Fruit fly (Drosophila melanogaster) whole organism, prepupa: ENCODE results near the gene BNIP3.

Experiments
- Blimp-1 ChIP-seq: fragments of 200-800 bp; sonication (Bioruptor generic); optimal IDR thresholded peaks from 3 replicates; lab custom pipeline; 2017; ENCODE audit warnings: missing biosample characterization, missing genetic modification characterization, mild to moderate bottlenecking, moderate library complexity, missing genetic modification reagents
- CG10669 ChIP-seq: fragments of 200-800 bp; sonication (Bioruptor generic); optimal IDR thresholded peaks from 3 replicates; lab custom pipeline; 2018; ENCODE audit warnings: missing biosample characterization, mild to moderate bottlenecking, missing genetic modification characterization, moderate library complexity
- CG11294 ChIP-seq: fragments of 200-800 bp; sonication (Bioruptor generic); IDR thresholded peaks from 2 replicates; pipeline ENCODE4 v1.3.6; 2022; ENCODE audit warnings: missing biosample characterization, missing genetic modification characterization
- CG11762 ChIP-seq: fragments of 200-800 bp; sonication (Bioruptor generic); optimal IDR thresholded peaks from 3 replicates; lab custom pipeline; 2016; ENCODE audit warnings: missing biosample characterization, missing genetic modification characterization; ENCODE audit not compliant: insufficient read depth
- CG15336 ChIP-seq: fragments of 200-800 bp; sonication (Bioruptor generic); IDR thresholded peaks from 2 replicates; pipeline ENCODE4 v1.3.6; 2022; ENCODE audit warnings: missing biosample characterization, missing genetic modification characterization
- CG1621 ChIP-seq: fragments of 200-800 bp; sonication (Bioruptor generic); optimal IDR thresholded peaks from 3 replicates; lab custom pipeline; 2018; ENCODE audit warnings: missing biosample characterization, mild to moderate bottlenecking, missing genetic modification characterization
- CG16779 ChIP-seq: fragments of 200-800 bp; sonication (Bioruptor generic); optimal IDR thresholded peaks from 3 replicates; lab custom pipeline; 2017; ENCODE audit warnings: missing biosample characterization, mild to moderate bottlenecking, missing genetic modification characterization
- CG3032 ChIP-seq: fragments of 200-800 bp; optimal IDR thresholded peaks from 2 replicates; lab custom pipeline; 2019; ENCODE audit warnings: missing biosample characterization, mild to moderate bottlenecking, missing genetic modification characterization, moderate library complexity
- CG31627 ChIP-seq: fragments of 200-800 bp; sonication (Bioruptor generic); optimal IDR thresholded peaks from 3 replicates; lab custom pipeline; 2016; ENCODE audit warnings: missing biosample characterization, missing genetic modification characterization
- CG32006 ChIP-seq: fragments of 200-800 bp; sonication (Bioruptor generic); optimal IDR thresholded peaks from 3 replicates; lab custom pipeline; 2017; ENCODE audit warnings: missing biosample characterization, mild to moderate bottlenecking, missing genetic modification characterization
- CG34406 ChIP-seq: fragments of 200-800 bp; sonication (Bioruptor generic); optimal IDR thresholded peaks from 3 replicates; lab custom pipeline; 2016; ENCODE audit warnings: missing biosample characterization, missing genetic modification characterization
- CG3919 ChIP-seq: fragments of 200-800 bp; sonication (Bioruptor generic); optimal IDR thresholded peaks from 3 replicates; lab custom pipeline; 2016; ENCODE audit warnings: missing biosample characterization, missing genetic modification characterization
- CG4318 ChIP-seq: fragments of 200-800 bp; sonication (Bioruptor generic); optimal IDR thresholded peaks from 3 replicates; lab custom pipeline; 2017; ENCODE audit warnings: missing biosample characterization, mild to moderate bottlenecking, missing genetic modification characterization
- CG6163 ChIP-seq: fragments of 200-800 bp; sonication (Bioruptor generic); IDR thresholded peaks from 3 replicates; pipeline ENCODE4 v1.3.6; 2022; ENCODE audit warnings: missing biosample characterization, missing genetic modification characterization
- CG6276 ChIP-seq: fragments of 200-800 bp; sonication (Bioruptor generic); optimal IDR thresholded peaks from 2 replicates; lab custom pipeline; 2017; ENCODE audit warnings: missing biosample characterization, mild to moderate bottlenecking, missing genetic modification characterization
- CG7368 ChIP-seq: fragments of 200-800 bp; sonication (Bioruptor generic); optimal IDR thresholded peaks from 3 replicates; lab custom pipeline; 2016; ENCODE audit warnings: missing biosample characterization, missing genetic modification characterization
- CG8119 ChIP-seq: fragments of 200-800 bp; sonication (Bioruptor generic); IDR thresholded peaks from 3 replicates; pipeline ENCODE4 v1.3.6; 2022; ENCODE audit warnings: missing biosample characterization, missing genetic modification characterization
- CG8319 ChIP-seq: fragments of 200-800 bp; sonication (Bioruptor generic); optimal IDR thresholded peaks from 3 replicates; lab custom pipeline; 2016; ENCODE audit warnings: missing biosample characterization, missing genetic modification characterization
- CG8632 ChIP-seq: fragments of 200-800 bp; sonication (Bioruptor generic); optimal IDR thresholded peaks from 3 replicates; lab custom pipeline; 2016; ENCODE audit warnings: missing biosample characterization, missing genetic modification characterization
- Eip75B ChIP-seq: fragments of 200-800 bp; sonication (Bioruptor generic); optimal IDR thresholded peaks from 3 replicates; lab custom pipeline; 2016; ENCODE audit warnings: missing biosample characterization, missing genetic modification characterization
- Eip78C ChIP-seq: fragments of 200-800 bp; sonication (Bioruptor generic); peaks from one replicate; lab custom pipeline; 2016; ENCODE audit warnings: missing biosample characterization, missing genetic modification characterization
- Eip93F ChIP-seq: fragments of 200-800 bp; sonication (Bioruptor generic); optimal IDR thresholded peaks from 2 replicates; lab custom pipeline; 2016; ENCODE audit warnings: missing biosample characterization, mild to moderate bottlenecking, missing genetic modification characterization
- Ets21C ChIP-seq: fragments of 200-800 bp; sonication (Bioruptor generic); optimal IDR thresholded peaks from 3 replicates; lab custom pipeline; 2016; ENCODE audit warnings: missing biosample characterization, missing genetic modification characterization
- Ets96B ChIP-seq: fragments of 200-800 bp; optimal IDR thresholded peaks from 2 replicates; lab custom pipeline; 2019; ENCODE audit warnings: missing biosample characterization, mild to moderate bottlenecking, missing genetic modification characterization, moderate library complexity
- Gug ChIP-seq: fragments of 200-800 bp; sonication (Bioruptor generic); IDR thresholded peaks from 2 replicates; pipeline ENCODE4 v1.3.6; 2022; ENCODE audit warnings: missing biosample characterization, missing genetic modification characterization
- Hr38 ChIP-seq: sonication (Bioruptor generic); optimal IDR thresholded peaks from 2 replicates; lab custom pipeline; 2016; ENCODE audit warnings: missing biosample characterization, missing genetic modification characterization
- Hr4 ChIP-seq: fragments of 200-800 bp; sonication (Bioruptor generic); optimal IDR thresholded peaks from 3 replicates; lab custom pipeline; 2016; ENCODE audit warnings: missing biosample characterization, missing genetic modification characterization
- Met ChIP-seq: fragments of 200-800 bp; sonication (Bioruptor generic); optimal IDR thresholded peaks from 3 replicates; lab custom pipeline; 2016; ENCODE audit warnings: missing biosample characterization, missing genetic modification characterization
- OdsH ChIP-seq: fragments of 200-800 bp; sonication (Bioruptor generic); optimal IDR thresholded peaks from 3 replicates; lab custom pipeline; 2016; ENCODE audit warnings: missing biosample characterization, missing genetic modification characterization
- Smox ChIP-seq: fragments of 200-800 bp; sonication (Bioruptor generic); optimal IDR thresholded peaks from 3 replicates; lab custom pipeline; 2016; ENCODE audit warnings: missing biosample characterization, missing genetic modification characterization
- Sox102F ChIP-seq: fragments of 200-800 bp; sonication (Bioruptor generic); optimal IDR thresholded peaks from 2 replicates; lab custom pipeline; 2016; ENCODE audit warnings: missing biosample characterization, mild to moderate bottlenecking, missing genetic modification characterization
- Sox14 ChIP-seq: fragments of 200-800 bp; sonication (Bioruptor generic); optimal IDR thresholded peaks from 3 replicates; lab custom pipeline; 2016; ENCODE audit warnings: missing biosample characterization, missing genetic modification characterization
- Sox15 ChIP-seq: fragments of 200-800 bp; sonication (Bioruptor generic); optimal IDR thresholded peaks from 3 replicates; lab custom pipeline; 2016; ENCODE audit warnings: missing biosample characterization, missing genetic modification characterization
- achi ChIP-seq: fragments of 200-800 bp; sonication (Bioruptor generic); optimal IDR thresholded peaks from 3 replicates; lab custom pipeline; 2016; ENCODE audit warnings: missing biosample characterization, missing genetic modification characterization
- acj6 ChIP-seq: fragments of 200-800 bp; sonication (Bioruptor generic); optimal IDR thresholded peaks from 3 replicates; lab custom pipeline; 2016; ENCODE audit warnings: missing biosample characterization, missing genetic modification characterization
- dac ChIP-seq: fragments of 200-800 bp; sonication (Bioruptor generic); optimal IDR thresholded peaks from 2 replicates; lab custom pipeline; 2017; ENCODE audit warnings: missing biosample characterization, mild to moderate bottlenecking, missing genetic modification characterization
- dsx ChIP-seq: fragments of 200-800 bp; optimal IDR thresholded peaks from 3 replicates; lab custom pipeline; 2019; ENCODE audit warnings: missing biosample characterization, mild to moderate bottlenecking, missing genetic modification characterization, moderate library complexity; ENCODE audit not compliant: poor library complexity, severe bottlenecking
- eg ChIP-seq: fragments of 200-800 bp; sonication (Bioruptor generic); IDR thresholded peaks from 3 replicates; pipeline ENCODE4 v1.3.6; 2022; ENCODE audit warnings: missing biosample characterization, missing genetic modification characterization
- fd59A ChIP-seq: fragments of 200-800 bp; sonication (Bioruptor generic); optimal IDR thresholded peaks from 2 replicates; lab custom pipeline; 2017; ENCODE audit warnings: missing biosample characterization, mild to moderate bottlenecking, missing genetic modification characterization, missing genetic modification reagents
- fd85E ChIP-seq: fragments of 200-800 bp; sonication (Bioruptor generic); optimal IDR thresholded peaks from 3 replicates; lab custom pipeline; 2016; ENCODE audit warnings: missing biosample characterization, missing genetic modification characterization
- fkh ChIP-seq: fragments of 200-800 bp; sonication (Bioruptor generic); optimal IDR thresholded peaks from 3 replicates; lab custom pipeline; 2017; ENCODE audit warnings: missing biosample characterization, mild to moderate bottlenecking, missing genetic modification characterization, moderate library complexity
- lz ChIP-seq: fragments of 200-800 bp; sonication (Bioruptor generic); optimal IDR thresholded peaks from 3 replicates; lab custom pipeline; 2016; ENCODE audit warnings: missing biosample characterization, missing genetic modification characterization
- net ChIP-seq: fragments of 200-800 bp; sonication (Bioruptor generic); optimal IDR thresholded peaks from 3 replicates; lab custom pipeline; 2016; ENCODE audit warnings: missing biosample characterization, missing genetic modification characterization
- pdm3 ChIP-seq: fragments of 200-800 bp; sonication (Bioruptor generic); optimal IDR thresholded peaks from 3 replicates; lab custom pipeline; 2016; ENCODE audit warnings: missing biosample characterization, missing genetic modification characterization
- spab ChIP-seq: fragments of 200-800 bp; sonication (Bioruptor generic); optimal IDR thresholded peaks from 2 replicates; lab custom pipeline; 2017; ENCODE audit warnings: missing biosample characterization, mild to moderate bottlenecking, missing genetic modification characterization, missing genetic modification reagents
- ss ChIP-seq, 2 experiments: fragments of 200-800 bp; sonication (Bioruptor generic); optimal IDR thresholded peaks; 2 replicates in 1 of 2; 3 replicates in 1 of 2; lab custom pipeline; 2017 to 2018; ENCODE audit warnings: mild to moderate bottlenecking in 2 of 2, missing biosample characterization in 2 of 2, missing genetic modification characterization in 2 of 2, moderate library complexity in 1 of 2
- svp ChIP-seq: fragments of 200-800 bp; sonication (Bioruptor generic); peaks from one replicate; lab custom pipeline; 2016; ENCODE audit warnings: missing biosample characterization, missing genetic modification characterization
- topi ChIP-seq: fragments of 200-800 bp; sonication (Bioruptor generic); optimal IDR thresholded peaks from 3 replicates; lab custom pipeline; 2016; ENCODE audit warnings: missing biosample characterization, missing genetic modification characterization
- vri ChIP-seq: fragments of 200-800 bp; sonication (Bioruptor generic); optimal IDR thresholded peaks from 3 replicates; lab custom pipeline; 2016; ENCODE audit warnings: missing biosample characterization, mild to moderate bottlenecking, missing genetic modification characterization

BNIP3 gene

DNA sequence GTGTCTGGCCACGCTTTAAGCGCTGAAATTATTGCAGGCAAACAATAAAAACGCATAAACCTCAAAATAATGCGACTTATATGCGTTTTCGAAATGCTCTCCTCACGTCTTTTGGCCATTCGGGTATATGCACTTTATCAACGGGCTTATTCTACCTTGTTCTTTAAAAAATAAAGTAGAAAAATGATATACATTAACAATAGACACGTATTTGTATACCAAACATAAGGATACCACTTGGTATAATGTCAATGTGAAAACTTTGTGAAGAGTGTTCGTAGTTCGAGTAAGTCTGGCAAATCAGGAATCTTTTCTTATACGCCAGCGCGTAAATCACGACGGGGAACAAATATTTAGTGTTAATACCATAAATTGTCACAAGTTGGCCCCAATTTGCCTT is 37.2 kb upstream of the BNIP3 start (continued):
- TF ChIP-seq Hr38 (GFP tag; lab: Kevin White, UChicago) (no peak), acj6 (GFP tag; lab: Kevin White, UChicago) (peak; percentile 79), fd85E (GFP tag; lab: Kevin White, UChicago) (no peak), lz (peak; percentile 90), CG3919 (GFP tag; lab: Kevin White, UChicago) (peak; percentile 83), pdm3 (GFP tag; lab: Kevin White, UChicago) (peak; percentile 80), dac (GFP tag; lab: Kevin White, UChicago) (no peak), CG4318 (no peak), achi (peak; percentile 68), CG11762 (GFP tag; lab: Kevin White, UChicago) (peak; percentile 56), spab (peak; percentile 59)

DNA sequence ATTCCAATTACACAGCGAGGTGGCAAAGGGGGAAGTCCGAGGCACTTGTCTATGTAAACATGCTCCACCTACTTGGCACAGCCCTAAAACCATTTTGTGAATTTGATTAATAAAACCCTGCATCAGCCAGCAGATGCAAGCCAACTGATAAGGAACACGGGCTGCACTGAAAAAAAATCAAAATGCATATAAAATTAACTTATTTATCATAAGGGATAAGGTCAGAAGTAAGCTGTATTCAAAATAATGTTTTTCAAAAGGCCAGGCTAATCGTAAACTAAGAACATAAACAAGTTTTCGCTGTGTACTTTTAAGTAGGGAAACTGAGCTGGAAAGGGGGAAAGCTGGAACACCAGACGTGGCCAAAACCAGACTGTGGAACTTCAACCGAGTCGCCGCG is 32.7 kb upstream of the BNIP3 start:
- peak; percentile 77 for TF ChIP-seq CG3919 (GFP tag; lab: Kevin White, UChicago)
- TF ChIP-seq Smox (GFP tag; lab: Kevin White, UChicago) = peak; percentile 52
- no peak for TF ChIP-seq Blimp-1 (GFP tag; lab: Kevin White, UChicago)
- TF ChIP-seq CG11762 (GFP tag; lab: Kevin White, UChicago) = no peak
- TF ChIP-seq Eip78C = peak; percentile 91
- TF ChIP-seq CG11294 (GFP tag; lab: Robert Waterston, UW) = no peak
- no peak for TF ChIP-seq CG16779 (tag; lab: Kevin White, UChicago)
- TF ChIP-seq CG10669 (GFP tag; lab: Kevin White, UChicago) = peak; percentile 67
- TF ChIP-seq svp (GFP tag; lab: Kevin White, UChicago) = peak; percentile 84
- peak; percentile 39 for TF ChIP-seq fd59A (GFP tag; lab: Kevin White, UChicago)
- TF ChIP-seq net (GFP tag; lab: Kevin White, UChicago) = peak; percentile 52
- TF ChIP-seq dsx (GFP tag; lab: Kevin White, UChicago) = peak; percentile 58
- TF ChIP-seq Met (GFP tag; lab: Kevin White, UChicago) = peak; percentile 63
- no peak for TF ChIP-seq CG8319 (GFP tag; lab: Kevin White, UChicago)
- no peak for TF ChIP-seq fd85E (GFP tag; lab: Kevin White, UChicago)
- peak; percentile 74 for TF ChIP-seq Sox14
- peak; percentile 38 for TF ChIP-seq Ets21C
- TF ChIP-seq CG34406 (GFP tag; lab: Kevin White, UChicago) = peak; percentile 51
- no peak for TF ChIP-seq fkh (GFP tag; lab: Kevin White, UChicago)
- TF ChIP-seq Eip93F (GFP tag; lab: Kevin White, UChicago) = no peak
- peak; percentile 69 for TF ChIP-seq Ets96B (tag; lab: Kevin White, UChicago)
- TF ChIP-seq CG8119 (GFP tag; lab: Robert Waterston, UW) = peak; percentile 59; the same call in 2 of the 3 replicates
- peak; percentile 31 for TF ChIP-seq CG7368 (GFP tag; lab: Kevin White, UChicago)
- TF ChIP-seq CG31627 (GFP tag; lab: Kevin White, UChicago) = peak; percentile 57
- TF ChIP-seq topi = peak; percentile 68
- no peak for TF ChIP-seq eg
- peak; percentile 49; the same call in 1 of the 2 replicates for TF ChIP-seq CG15336 (GFP tag; lab: Robert Waterston, UW)
- TF ChIP-seq OdsH (GFP tag; lab: Kevin White, UChicago) = peak; percentile 67
- TF ChIP-seq CG1621 (tag; lab: Kevin White, UChicago) = peak; percentile 51
- peak; percentile 46 for TF ChIP-seq Sox102F
- TF ChIP-seq Hr4 (GFP tag; lab: Kevin White, UChicago) = peak; percentile 50
- no peak for TF ChIP-seq Sox15 (GFP tag; lab: Kevin White, UChicago)
- TF ChIP-seq CG6163 (GFP tag; lab: Robert Waterston, UW) = peak; percentile 70
- TF ChIP-seq Hr38 (GFP tag; lab: Kevin White, UChicago) = no peak
- TF ChIP-seq CG4318 = peak; percentile 43
- peak; percentile 52 for TF ChIP-seq lz
- peak; percentile 28; the same call in 1 of the 2 replicates for TF ChIP-seq Gug (GFP tag; lab: Robert Waterston, UW)
- peak; percentile 25 for TF ChIP-seq CG8632
- TF ChIP-seq ss (GFP tag; optimal IDR thresholded peaks at IDR 0.05; lab: Kevin White, UChicago) = peak; percentile 15 to 39
- TF ChIP-seq CG6276 (GFP tag; lab: Kevin White, UChicago) = peak; percentile 27
- TF ChIP-seq vri = no peak
- peak; percentile 73 for TF ChIP-seq Eip75B (GFP tag; lab: Kevin White, UChicago)
- TF ChIP-seq acj6 (GFP tag; lab: Kevin White, UChicago) = peak; percentile 69
- TF ChIP-seq CG32006 = peak; percentile 70
- peak; percentile 69 for TF ChIP-seq CG3032 (tag; lab: Kevin White, UChicago)
- peak; percentile 50 for TF ChIP-seq spab
- peak; percentile 66 for TF ChIP-seq achi
